Worm (Caenorhabditis elegans) whole organism, late embryonic: ENCODE data around the gene str-47.

Experiments
- ama-1 ChIP-seq: fragments of 150-350 bp; optimal IDR thresholded peaks from 2 replicates; lab custom pipeline; 2014
- ceh-31 ChIP-seq: sonication (generic microtip); optimal IDR thresholded peaks from 2 replicates; lab custom pipeline; 2016; ENCODE audit warnings: missing genetic modification characterization, missing compliant biosample characterization
- dve-1 ChIP-seq: sonication (generic microtip); optimal IDR thresholded peaks from 2 replicates; lab custom pipeline; 2017; ENCODE audit warnings: antibody characterized with exemption, mild to moderate bottlenecking, missing genetic modification characterization, missing compliant biosample characterization
- hlh-6 ChIP-seq: sonication (generic microtip); optimal IDR thresholded peaks from 2 replicates; lab custom pipeline; 2016; ENCODE audit warnings: missing genotype, missing genetic modification characterization, missing compliant biosample characterization
- pqm-1 ChIP-seq: sonication (generic microtip); optimal IDR thresholded peaks from 2 replicates; lab custom pipeline; 2016; ENCODE audit warnings: missing genetic modification characterization, missing compliant biosample characterization
- zip-5 ChIP-seq: sonication (generic microtip); optimal IDR thresholded peaks from 2 replicates; lab custom pipeline; 2016; ENCODE audit warnings: missing genetic modification characterization, missing compliant biosample characterization

DNA sequence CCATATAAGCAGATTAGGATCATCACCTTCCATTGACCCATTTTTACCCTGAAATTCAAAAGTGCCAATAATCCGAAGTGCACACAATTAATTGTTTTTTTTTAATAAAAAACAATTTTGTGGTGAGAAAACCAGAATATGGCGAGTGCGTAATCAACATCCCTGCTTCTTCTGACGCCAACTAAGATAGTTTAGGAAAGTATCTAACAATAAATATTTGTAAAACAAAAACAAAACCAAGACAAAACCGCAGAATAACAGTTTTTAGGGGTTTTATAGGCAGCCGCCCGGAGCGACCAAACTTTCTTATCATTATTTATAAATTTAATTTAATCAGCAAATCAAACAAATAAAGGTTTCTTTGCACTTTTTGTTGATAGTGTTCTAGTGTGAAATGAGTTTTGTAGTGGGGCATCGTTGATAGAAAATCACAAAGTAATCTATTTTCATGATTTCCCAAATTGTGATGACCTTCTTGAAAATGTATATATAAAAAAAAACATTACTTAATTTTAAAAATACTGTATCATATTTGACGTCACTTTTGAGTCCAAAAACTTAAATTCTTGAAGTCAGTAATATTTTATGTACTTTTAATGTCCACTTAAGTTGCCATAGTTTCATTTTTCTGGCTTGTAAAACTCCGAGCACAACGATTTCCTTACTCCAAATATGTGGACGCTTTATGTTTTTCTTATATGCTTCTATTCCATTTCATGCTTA, 35.7 kb upstream of the str-47 start, which contains the start of the genes folt-3 and clec-214:
- TF ChIP-seq ceh-31 (tag; lab: Kevin White, UChicago) (no peak), zip-5 (no peak), hlh-6 (tag; lab: Kevin White, UChicago) (no peak), ama-1 (lab: Kevin White, UChicago) (no peak), dve-1 (tag; lab: Kevin White, UChicago) (no peak), pqm-1 (tag; lab: Kevin White, UChicago) (no peak)
